Worm (Caenorhabditis elegans) whole organism, L4 larva: Measurements from ENCODE around the gene ZK938.10.

Experiments used
- F37D6.2 ChIP-seq: sonication (generic microtip); optimal IDR thresholded peaks from 2 replicates; lab custom pipeline; 2016; ENCODE audit warnings: mild to moderate bottlenecking, missing genetic modification characterization, missing compliant biosample characterization
- F44E2.7 ChIP-seq: fragments of 200-800 bp; sonication (Bioruptor generic); IDR thresholded peaks from 2 replicates; pipeline ENCODE4 v2.1.2; 2022; ENCODE audit warnings: missing genetic modification characterization, missing compliant biosample characterization
- ZK546.5 ChIP-seq, 2 experiments: sonication (generic microtip); optimal IDR thresholded peaks; 2 replicates each; lab custom pipeline; 2017; ENCODE audit warnings: missing biosample characterization in 2 of 2, missing genetic modification characterization in 2 of 2
- ceh-82 ChIP-seq: sonication (generic microtip); optimal IDR thresholded peaks from 2 replicates; lab custom pipeline; 2017; ENCODE audit warnings: missing biosample characterization, missing genetic modification characterization
- dpl-1 ChIP-seq: fragments of 150-350 bp; optimal IDR thresholded peaks from 2 replicates; lab custom pipeline; 2014; ENCODE audit warnings: missing biosample characterization, missing genetic modification reagents, missing genetic modification characterization
- egl-27 ChIP-seq: sonication (generic microtip); optimal IDR thresholded peaks from 3 replicates; lab custom pipeline; 2017; ENCODE audit warnings: missing biosample characterization, missing genetic modification reagents, missing genetic modification characterization
- lsy-2 ChIP-seq, 2 experiments: fragments of 150-350 bp in 1 of 2; sonication (generic microtip) in 1 of 2; optimal IDR thresholded peaks; 2 replicates each; lab custom pipeline; 2014 to 2017; ENCODE audit warnings: missing biosample characterization in 2 of 2, missing genetic modification characterization in 2 of 2
- madf-9 ChIP-seq: fragments of 200-800 bp; sonication (Bioruptor generic); conservative IDR thresholded peaks from 2 replicates; pipeline ENCODE4 v1.3.6; 2022; ENCODE audit warnings: missing genetic modification reagents, missing genetic modification characterization, missing compliant biosample characterization
- nhr-10 ChIP-seq: fragments of 150-350 bp; optimal IDR thresholded peaks from 2 replicates; lab custom pipeline; 2014; ENCODE audit warnings: missing biosample characterization, missing genetic modification characterization
- nhr-25 ChIP-seq: sonication (generic microtip); optimal IDR thresholded peaks from 2 replicates; lab custom pipeline; 2017; ENCODE audit warnings: missing genetic modification characterization, mild to moderate bottlenecking, missing compliant biosample characterization, antibody characterized with exemption, moderate library complexity, borderline replicate concordance; ENCODE audit not compliant: insufficient read depth
- snpc-4 ChIP-seq: fragments of 150-350 bp; optimal IDR thresholded peaks from 2 replicates; lab custom pipeline; 2014; ENCODE audit warnings: missing biosample characterization, missing genetic modification characterization
- unc-62 ChIP-seq, 3 experiments: fragments of 150-350 bp in 1 of 3; sonication (generic microtip); optimal IDR thresholded peaks in 2 of 3; peaks in 1 of 3; 1 replicate in 1 of 3; 2 replicates in 2 of 3; lab custom pipeline; 2014 to 2017; ENCODE audit warnings: missing biosample characterization in 3 of 3, missing genetic modification characterization in 3 of 3, missing genetic modification reagents in 3 of 3, missing genotype in 1 of 3
- zag-1 ChIP-seq: fragments of 150-350 bp; optimal IDR thresholded peaks from 2 replicates; lab custom pipeline; 2014; ENCODE audit warnings: missing biosample characterization, missing genetic modification characterization

- no peak for TF ChIP-seq nhr-10
- TF ChIP-seq zag-1, result no peak
- no peak for TF ChIP-seq dpl-1 (GFP tag; lab: Kevin White, UChicago)
- TF ChIP-seq F37D6.2 (tag; lab: Kevin White, UChicago), result no peak
- TF ChIP-seq lsy-2 (tag; optimal IDR thresholded peaks at IDR 0.05; lab: Kevin White, UChicago), result no peak
- no peak for TF ChIP-seq nhr-25 (tag; lab: Kevin White, UChicago)
- no peak for TF ChIP-seq unc-62 (GFP tag; optimal IDR thresholded peaks at IDR 0.05 in 1 of 2; lab: Kevin White, UChicago)
- TF ChIP-seq unc-62 (tag; optimal IDR thresholded peaks at IDR 0.05; lab: Kevin White, UChicago), result no peak
- TF ChIP-seq egl-27 (tag; lab: Kevin White, UChicago), result no peak
- no peak for TF ChIP-seq snpc-4 (tag; lab: Kevin White, UChicago)
- no peak for TF ChIP-seq ceh-82
- no peak for TF ChIP-seq madf-9 (GFP tag; lab: Robert Waterston, UW)
- TF ChIP-seq ZK546.5 (tag; optimal IDR thresholded peaks at IDR 0.05; lab: Kevin White, UChicago), result no peak
- TF ChIP-seq F44E2.7, result no peak
Measured at ce11 chrII:9850945-9851344, at the start of gene ZK938.10.
